Worm (Caenorhabditis elegans): Measurements from ENCODE around the gene C06E4.8.

DNA sequence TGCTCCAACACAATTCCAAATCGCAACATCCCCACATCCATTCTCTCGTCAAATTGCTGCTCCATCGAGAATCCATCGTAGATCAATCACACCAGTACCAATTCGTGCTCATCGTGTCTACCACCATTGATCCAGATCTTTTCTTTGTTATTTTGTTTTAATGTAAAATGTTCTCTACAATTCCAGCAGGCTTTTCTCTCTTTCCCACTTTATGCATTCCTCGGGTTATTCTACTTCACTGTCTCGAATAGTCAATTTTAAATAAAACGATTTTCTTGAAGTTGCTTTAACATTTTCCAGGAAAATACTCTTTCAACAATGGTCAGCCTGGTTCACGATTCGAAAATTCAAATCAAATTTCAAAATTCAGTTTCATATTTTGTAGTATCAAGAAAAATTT lies 2.7 kb downstream of the C06E4.8 start, which contains the start of gene C06E4.1:
- no peak for TF ChIP-seq T26A5.8 (tag; optimal IDR thresholded peaks at IDR 0.05)
- no peak for TF ChIP-seq ztf-22 (GFP tag; optimal IDR thresholded peaks at IDR 0.05)
- TF ChIP-seq madf-10 (tag; optimal IDR thresholded peaks at IDR 0.05): no peak
- no peak for TF ChIP-seq cebp-2 (GFP tag; IDR thresholded peaks at IDR 0.05)

All from whole organism, young adult.